Worm (Caenorhabditis elegans) whole organism, late embryonic: ENCODE data around the gene ubc-7.

Source experiments
- ama-1 ChIP-seq: fragments of 150-350 bp; optimal IDR thresholded peaks from 2 replicates; lab custom pipeline; 2014
- ceh-30 ChIP-seq: fragments of 150-350 bp; optimal IDR thresholded peaks from 2 replicates; lab custom pipeline; 2014; ENCODE audit warnings: missing biosample characterization, missing genetic modification characterization
- ceh-45 ChIP-seq: fragments of 200-800 bp; sonication (Bioruptor generic); IDR thresholded peaks from 2 replicates; pipeline ENCODE4 v1.3.6; 2022; ENCODE audit warnings: missing genetic modification reagents, missing genetic modification characterization, missing compliant biosample characterization
- fax-1 ChIP-seq: sonication (generic microtip); optimal IDR thresholded peaks from 2 replicates; lab custom pipeline; 2016; ENCODE audit warnings: missing genotype, missing genetic modification characterization, missing compliant biosample characterization
- fkh-10 ChIP-seq: fragments of 150-350 bp; optimal IDR thresholded peaks from 2 replicates; lab custom pipeline; 2014; ENCODE audit warnings: missing biosample characterization, missing genetic modification reagents, missing genetic modification characterization
- lim-6 ChIP-seq: sonication (generic microtip); optimal IDR thresholded peaks from 2 replicates; lab custom pipeline; 2016; ENCODE audit warnings: missing genetic modification characterization, missing compliant biosample characterization
- lin-11 ChIP-seq: fragments of 200-800 bp; sonication (Bioruptor generic); optimal IDR thresholded peaks from 2 replicates; lab custom pipeline; 2018; ENCODE audit warnings: mild to moderate bottlenecking, missing genetic modification characterization, missing compliant biosample characterization
- pros-1 ChIP-seq: fragments of 150-350 bp; optimal IDR thresholded peaks from 2 replicates; lab custom pipeline; 2014; ENCODE audit warnings: missing biosample characterization, missing genetic modification reagents, missing genetic modification characterization
- unc-55 ChIP-seq: sonication (generic microtip); optimal IDR thresholded peaks from 2 replicates; lab custom pipeline; 2017; ENCODE audit warnings: missing biosample characterization, missing genetic modification reagents, missing genetic modification characterization
- unc-86 ChIP-seq: sonication (generic microtip); optimal IDR thresholded peaks from 2 replicates; lab custom pipeline; 2016; ENCODE audit warnings: missing genetic modification characterization, missing compliant biosample characterization

ce11 chrIII:9582240-9582639 is 48.7 kb downstream of the ubc-7 start, which contains the start of gene C48B4.3:
- no peak for TF ChIP-seq ceh-45 (GFP tag; lab: Robert Waterston, UW)
- TF ChIP-seq unc-86 (tag; lab: Kevin White, UChicago): no peak
- TF ChIP-seq ama-1: no peak
- no peak for TF ChIP-seq fax-1 (tag; lab: Kevin White, UChicago)
- no peak for TF ChIP-seq lin-11 (tag; lab: Kevin White, UChicago)
- TF ChIP-seq pros-1 (tag; lab: Kevin White, UChicago): no peak
- no peak for TF ChIP-seq lim-6 (tag; lab: Kevin White, UChicago)
- no peak for TF ChIP-seq ceh-30 (tag; lab: Kevin White, UChicago)
- no peak for TF ChIP-seq fkh-10
- TF ChIP-seq unc-55 (GFP tag; lab: Kevin White, UChicago): no peak
